Worm (Caenorhabditis elegans) whole organism, late embryonic: ENCODE data around the gene yif-1.
"Not testable (repeated sequence)": the region's sequence is repeated elsewhere in the genome, so short reads cannot be mapped to it uniquely, and the experiment has no call there.

Source experiments
- ceh-18 ChIP-seq: sonication (generic microtip); optimal IDR thresholded peaks from 2 replicates; lab custom pipeline; 2016; ENCODE audit warnings: missing genetic modification characterization, missing compliant biosample characterization
- che-1 ChIP-seq: sonication (generic microtip); optimal IDR thresholded peaks from 2 replicates; lab custom pipeline; 2016; ENCODE audit warnings: mild to moderate bottlenecking, missing genetic modification characterization, missing compliant biosample characterization
- elt-2 ChIP-seq: sonication (generic microtip); optimal IDR thresholded peaks from 2 replicates; lab custom pipeline; 2016; ENCODE audit warnings: missing genetic modification reagents, missing genetic modification characterization, missing compliant biosample characterization
- hlh-8 ChIP-seq: sonication (generic microtip); optimal IDR thresholded peaks from 2 replicates; lab custom pipeline; 2016; ENCODE audit warnings: missing genotype, missing genetic modification characterization, missing compliant biosample characterization
- nhr-11 ChIP-seq: fragments of 150-350 bp; optimal IDR thresholded peaks from 2 replicates; lab custom pipeline; 2014; ENCODE audit warnings: missing biosample characterization, missing genetic modification characterization
- pha-4 ChIP-seq: fragments of 150-350 bp; optimal IDR thresholded peaks from 2 replicates; lab custom pipeline; 2018; ENCODE audit warnings: missing biosample characterization, missing genetic modification reagents, missing genetic modification characterization
- sdc-2 ChIP-seq: sonication (generic microtip); optimal IDR thresholded peaks from 2 replicates; lab custom pipeline; 2016; ENCODE audit warnings: missing genotype, missing genetic modification characterization, missing compliant biosample characterization
- tbx-2 ChIP-seq: sonication (generic microtip); optimal IDR thresholded peaks from 2 replicates; lab custom pipeline; 2016; ENCODE audit warnings: missing genetic modification characterization, missing compliant biosample characterization
- unc-86 ChIP-seq: sonication (generic microtip); optimal IDR thresholded peaks from 2 replicates; lab custom pipeline; 2016; ENCODE audit warnings: missing genetic modification characterization, missing compliant biosample characterization

DNA sequence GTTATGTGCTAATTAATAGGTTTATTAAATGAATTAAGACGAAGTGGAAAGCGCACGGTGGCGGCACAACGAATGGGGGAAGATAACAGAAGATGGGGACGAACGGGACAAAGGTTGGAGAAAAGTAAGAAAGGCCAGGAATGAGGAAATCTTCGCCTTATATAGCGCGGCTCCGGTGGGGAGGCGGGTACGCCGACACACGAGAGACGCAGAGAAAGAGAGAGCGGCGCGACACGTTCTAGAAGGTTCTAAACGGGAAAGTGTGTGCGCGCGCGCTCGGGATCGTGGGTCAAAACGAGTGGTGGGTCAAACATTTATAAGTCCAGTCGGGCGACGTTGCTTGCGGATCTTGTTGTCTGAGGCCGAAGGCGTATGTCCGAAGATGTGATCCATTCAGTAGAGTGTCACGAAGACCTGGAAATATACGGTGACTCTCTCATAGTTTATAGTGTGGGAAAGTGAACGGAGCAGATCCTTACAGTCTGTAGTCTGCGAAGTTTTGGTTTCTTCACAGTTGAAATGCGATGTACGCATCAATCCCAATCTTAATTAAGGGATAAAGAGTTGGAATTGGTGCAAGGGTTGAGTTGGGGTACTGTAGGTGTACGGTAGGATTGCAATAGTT lies 5.4 kb downstream of the yif-1 start:
- not testable (repeated sequence) for TF ChIP-seq ceh-18 (tag; lab: Kevin White, UChicago); sdc-2 (tag; lab: Kevin White, UChicago); hlh-8 (tag; lab: Kevin White, UChicago); tbx-2; che-1 (tag; lab: Kevin White, UChicago); unc-86 (tag; lab: Kevin White, UChicago); pha-4 (tag; lab: Kevin White, UChicago); elt-2 (tag; lab: Kevin White, UChicago); nhr-11 (tag; lab: Kevin White, UChicago)
